Worm (Caenorhabditis elegans): ENCODE measurements around the gene srsx-13.

Gene srsx-13

DNA sequence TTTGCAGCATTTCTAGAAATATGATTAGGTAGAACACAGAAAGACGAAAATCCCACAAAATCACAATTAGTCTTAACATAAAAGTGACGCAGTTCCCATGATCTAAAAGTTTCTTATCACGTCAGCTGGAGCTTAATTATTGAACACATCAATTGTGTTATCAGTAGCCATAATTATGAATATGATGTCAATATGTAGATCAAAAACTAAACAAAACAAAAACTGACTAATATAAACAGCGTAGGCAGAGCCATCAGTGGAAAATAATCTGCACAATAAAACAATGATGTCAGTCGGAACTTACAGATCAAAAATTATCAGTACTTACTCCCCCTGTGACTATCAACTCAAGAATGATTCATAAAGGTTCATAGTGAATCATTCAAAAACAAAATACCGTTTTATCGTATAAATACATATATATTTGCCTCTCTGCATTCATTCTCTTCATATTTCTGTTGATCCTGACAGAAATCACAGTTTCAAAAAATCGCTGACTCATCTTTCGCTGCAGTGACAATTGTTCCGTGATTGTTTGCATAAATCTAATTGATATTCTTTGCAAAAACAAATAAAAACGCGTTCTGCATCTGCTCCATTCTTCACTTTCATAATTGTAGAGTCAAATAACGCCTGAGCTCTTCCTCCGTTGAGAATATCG lies 29.3 kb upstream of the srsx-13 start, which contains the start of gene srr-6:
TSS of gene srr-6 (plus strand) at position 611 of the 661 bp plus-strand sequence.
- no peak for TF ChIP-seq fkh-10 (GFP tag; optimal IDR thresholded peaks at IDR 0.05)
- TF ChIP-seq unc-62 (GFP tag; optimal IDR thresholded peaks at IDR 0.05 in 1 of 2), result peak in 1 of 2 experiments; percentile 88
- no peak for TF ChIP-seq unc-62 (tag; optimal IDR thresholded peaks at IDR 0.05)
- peak; percentile 53 for TF ChIP-seq nhr-28 (tag; optimal IDR thresholded peaks at IDR 0.05)
- peak; percentile 66 for TF ChIP-seq dmd-6 (GFP tag; IDR thresholded peaks at IDR 0.05)
- TF ChIP-seq pqm-1 (tag; optimal IDR thresholded peaks at IDR 0.05), result peak; percentile 68
- TF ChIP-seq php-3 (GFP tag; IDR thresholded peaks at IDR 0.05), result peak; percentile 20; the same call in 1 of the 2 replicates
- peak; percentile 54 for TF ChIP-seq hlh-11 (tag; optimal IDR thresholded peaks at IDR 0.05)
- no peak for TF ChIP-seq nhr-76 (tag; optimal IDR thresholded peaks at IDR 0.05)
- no peak for TF ChIP-seq ceh-44 (GFP tag; IDR thresholded peaks at IDR 0.05)
- peak; percentile 63 for TF ChIP-seq nhr-77 (tag; optimal IDR thresholded peaks at IDR 0.05)
- TF ChIP-seq mdl-1 (tag; optimal IDR thresholded peaks at IDR 0.05), result peak in 1 of 2 experiments; percentile 42
- peak in 1 of 2 experiments; percentile 15 for TF ChIP-seq hif-1 (tag; optimal IDR thresholded peaks at IDR 0.05)
- no peak for TF ChIP-seq daf-16 (GFP tag; optimal IDR thresholded peaks at IDR 0.05)
- TF ChIP-seq daf-16 (tag; optimal IDR thresholded peaks at IDR 0.05), result peak; percentile 61

DNA sequence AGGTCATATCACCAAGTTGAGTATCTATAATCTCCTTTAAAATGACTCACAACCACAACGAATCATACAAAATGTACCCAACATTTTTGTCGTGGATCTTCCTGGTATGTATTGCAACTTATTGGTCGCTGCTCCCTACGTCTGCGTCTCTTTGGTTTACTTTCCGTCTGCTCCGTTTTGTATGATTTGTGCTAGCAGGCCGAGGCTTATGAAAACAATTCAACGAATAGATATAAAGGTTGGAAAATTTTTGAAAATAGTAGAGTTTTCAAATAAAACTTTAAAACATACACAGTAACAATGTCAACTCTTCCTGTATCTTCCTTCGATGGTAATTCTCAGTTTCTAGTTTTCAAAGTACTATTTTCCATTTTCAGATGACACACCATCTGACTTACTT lies 18.4 kb upstream of the srsx-13 start, which contains the start of gene srr-8:
TSS of gene srr-8 (plus strand) at position 301 of the 400 bp plus-strand sequence.
- TF ChIP-seq ZK337.2 (GFP tag; IDR thresholded peaks at IDR 0.05), result no peak
- TF ChIP-seq dmd-6 (GFP tag; IDR thresholded peaks at IDR 0.05), result peak; percentile 9; the same call in 1 of the 2 replicates
- TF ChIP-seq lsy-2 (tag; optimal IDR thresholded peaks at IDR 0.05), result no peak

DNA sequence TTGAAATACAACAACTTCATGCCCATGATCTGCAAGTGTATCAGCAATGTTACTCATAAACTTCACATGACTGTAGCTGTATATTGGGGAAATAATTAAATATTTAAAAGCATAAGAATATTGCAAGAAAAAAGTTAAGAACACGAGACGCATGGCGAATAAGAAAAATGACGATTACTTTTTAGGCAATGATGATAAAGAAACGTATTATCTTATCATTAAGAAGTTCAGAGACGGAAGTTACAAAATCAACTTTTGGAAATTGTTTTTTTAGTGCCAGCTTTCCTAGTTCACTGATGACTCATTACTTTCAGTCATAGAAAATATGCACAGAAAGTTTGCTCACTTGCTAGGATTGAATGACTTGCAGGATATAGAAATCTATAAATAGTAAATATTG lies 17.4 kb upstream of the srsx-13 start, which contains the start of gene ugt-7:
TSS of gene ugt-7 (minus strand) at position 161 of the 400 bp plus-strand sequence.
- peak; percentile 11 for TF ChIP-seq nhr-77 (tag; optimal IDR thresholded peaks at IDR 0.05)
- TF ChIP-seq pqm-1 (tag; optimal IDR thresholded peaks at IDR 0.05), result peak; percentile 72
- TF ChIP-seq F10B5.3 (tag; optimal IDR thresholded peaks at IDR 0.05), result no peak
- TF ChIP-seq nhr-28 (tag; optimal IDR thresholded peaks at IDR 0.05), result peak; percentile 42
- TF ChIP-seq duxl-1 (tag; optimal IDR thresholded peaks at IDR 0.05; ENCODE audit: poor library complexity), result no peak

DNA sequence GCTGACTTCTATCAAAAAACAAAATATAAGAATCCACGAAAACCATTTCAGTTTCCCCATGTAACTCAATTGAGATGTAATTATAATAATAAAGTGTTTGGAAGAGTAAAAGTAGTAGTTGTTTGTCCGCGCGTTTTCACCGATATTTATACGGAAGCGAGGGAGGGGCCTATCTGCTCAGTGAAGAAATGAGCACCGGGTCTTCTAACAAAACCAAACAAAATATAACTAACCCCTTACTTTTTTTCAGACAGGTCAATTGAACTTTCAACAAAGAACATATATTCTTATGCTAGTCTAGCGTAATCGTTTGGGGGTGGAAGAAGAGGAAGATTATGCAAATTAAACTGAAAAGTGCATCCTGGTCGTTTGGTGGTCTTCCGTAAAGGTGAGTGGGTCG lies 12.2 kb upstream of the srsx-13 start, which contains the start of gene ncx-9:
TSS of gene ncx-9 (minus strand) at position 101 of the 400 bp plus-strand sequence.
- TF ChIP-seq nhr-48 (tag; optimal IDR thresholded peaks at IDR 0.05), result no peak

DNA sequence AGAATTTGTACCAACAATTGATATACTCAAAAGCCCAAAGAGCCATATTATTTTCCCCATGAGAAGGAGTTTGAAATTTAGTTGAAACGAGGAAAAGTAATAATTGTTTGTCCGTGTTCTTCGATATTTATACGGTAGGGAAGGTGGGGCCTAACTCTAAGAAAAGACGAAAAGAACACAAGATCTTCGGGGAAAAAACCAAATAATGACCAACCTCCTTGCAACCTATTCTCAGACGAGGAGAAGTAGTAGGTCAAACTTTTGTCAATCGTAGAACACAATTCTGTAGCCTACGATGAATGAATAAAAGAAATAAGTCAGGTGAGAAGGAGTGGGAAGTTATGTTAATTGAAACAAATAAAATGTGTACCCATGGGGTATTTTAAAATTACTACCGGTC lies 4.1 kb upstream of the srsx-13 start, which contains the start of gene ncx-8:
TSS of gene ncx-8 (minus strand) at position 101 of the 400 bp plus-strand sequence.
- TF ChIP-seq hif-1 (tag; optimal IDR thresholded peaks at IDR 0.05), result no peak
- no peak for TF ChIP-seq ceh-62 (tag; optimal IDR thresholded peaks at IDR 0.05)

DNA sequence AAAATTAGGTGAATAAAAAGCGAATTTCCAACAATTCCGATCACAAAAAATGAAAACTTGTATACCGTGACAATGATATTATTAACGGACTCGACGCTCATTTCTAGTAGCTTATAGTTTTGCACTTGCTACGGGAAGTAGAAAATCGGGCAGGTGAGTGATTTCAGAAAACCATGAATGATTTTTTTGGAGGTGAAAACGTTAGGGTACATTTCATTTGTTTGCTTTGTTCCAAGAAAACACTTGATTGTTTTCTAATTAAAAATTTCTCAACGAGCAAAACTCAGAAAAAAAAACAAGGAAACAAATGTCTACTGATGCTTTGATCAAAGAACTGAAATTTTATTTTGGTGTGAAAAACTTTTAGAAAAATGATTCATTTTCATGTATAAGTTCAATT lies 2.1 kb downstream of the srsx-13 start, which contains the start of gene srsx-12:
TSS of gene srsx-12 (minus strand) at position 101 of the 400 bp plus-strand sequence.
- TF ChIP-seq hlh-30 (tag; optimal IDR thresholded peaks at IDR 0.05; ENCODE audit: insufficient read depth), result no peak
- no peak for TF ChIP-seq T26A8.4 (GFP tag; IDR thresholded peaks at IDR 0.05)
- TF ChIP-seq F44E2.7 (GFP tag; IDR thresholded peaks at IDR 0.05), result no peak
- TF ChIP-seq ceh-32 (tag; optimal IDR thresholded peaks at IDR 0.05; ENCODE audit: poor library complexity), result no peak
- no peak for TF ChIP-seq lim-7 (GFP tag; IDR thresholded peaks at IDR 0.05)

DNA sequence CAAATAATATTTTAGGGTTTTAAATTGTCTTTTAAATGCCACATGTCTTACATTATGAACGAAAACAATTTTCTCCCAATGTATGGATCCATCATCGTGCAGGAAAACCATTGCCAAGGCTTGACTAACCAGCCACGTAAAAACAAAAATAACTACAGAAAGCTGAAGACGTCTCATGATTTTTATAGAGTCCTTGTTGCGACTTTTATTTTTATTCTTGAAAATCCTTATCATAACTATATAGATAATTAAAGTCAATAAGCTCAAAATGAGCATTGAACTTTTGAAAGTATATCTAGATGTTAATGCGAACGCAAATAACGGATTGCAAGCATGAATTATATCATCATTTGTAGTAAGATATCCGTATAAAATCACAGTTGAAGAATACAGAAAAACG lies 2.9 kb downstream of the srsx-13 start:
- TF ChIP-seq aha-1 (tag) (peak; percentile 98), F49E8.2 (tag; optimal IDR thresholded peaks at IDR 0.05; ENCODE audit: borderline replicate concordance) (no peak)

Measured in whole organism, L4 larva.